Worm (Caenorhabditis elegans) whole organism, L4/young adult: ENCODE results near the gene gst-9.

ENCODE experiments used
- W03F9.2 ChIP-seq: fragments of 150-350 bp; optimal IDR thresholded peaks from 2 replicates; lab custom pipeline; 2014; ENCODE audit warnings: missing biosample characterization, missing genetic modification characterization
- him-1 ChIP-seq: sonication (generic microtip); optimal IDR thresholded peaks from 2 replicates; lab custom pipeline; 2016; ENCODE audit warnings: missing genotype, missing genetic modification reagents, missing genetic modification characterization, missing compliant biosample characterization

DNA sequence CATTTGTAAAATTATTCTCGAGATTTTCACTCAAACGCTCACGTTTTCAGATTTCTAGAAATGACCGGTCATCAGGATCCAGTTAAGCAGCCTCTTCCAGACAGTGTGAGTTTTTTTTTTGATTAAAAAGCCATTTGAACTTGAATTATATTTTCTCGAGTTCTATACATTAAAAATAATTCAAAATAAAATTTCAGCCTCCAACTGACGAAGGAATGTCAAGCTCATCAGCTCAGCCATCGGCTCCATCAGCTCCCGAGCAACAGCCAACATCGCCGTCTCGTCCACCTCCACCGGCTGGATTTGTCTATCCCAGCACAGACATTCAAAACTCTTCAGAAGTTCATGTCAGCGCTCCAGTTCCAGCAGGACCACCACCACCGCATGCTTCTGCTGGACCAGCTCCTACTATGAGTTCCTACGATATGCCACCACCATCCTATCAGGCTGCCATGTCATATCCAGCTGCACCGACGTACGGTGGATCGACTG is 33.5 kb upstream of the gst-9 start, which contains the start of gene F11G11.5:
- TF ChIP-seq W03F9.2 (tag; lab: Kevin White, UChicago) (no peak), him-1 (tag; lab: Kevin White, UChicago) (no peak)
